Worm (Caenorhabditis elegans) whole organism, mixed stage, embryonic: ENCODE results near the gene lgc-30.

ENCODE experiments used
- blmp-1 ChIP-seq: fragments of 150-350 bp; optimal IDR thresholded peaks from 2 replicates; lab custom pipeline; 2014; ENCODE audit warnings: missing biosample characterization, missing genetic modification characterization
- ces-1 ChIP-seq: fragments of 150-350 bp; optimal IDR thresholded peaks from 2 replicates; lab custom pipeline; 2014; ENCODE audit warnings: missing biosample characterization, missing genetic modification reagents, missing genetic modification characterization
- mab-5 ChIP-seq: fragments of 150-350 bp; optimal IDR thresholded peaks from 2 replicates; lab custom pipeline; 2014; ENCODE audit warnings: missing biosample characterization, missing genetic modification characterization
- mls-2 ChIP-seq: sonication (generic microtip); optimal IDR thresholded peaks from 2 replicates; lab custom pipeline; 2016; ENCODE audit warnings: mild to moderate bottlenecking, missing genetic modification characterization, moderate library complexity, missing compliant biosample characterization

ce11 chrIV:935725-936124, 11.0 kb downstream of the lgc-30 start, which contains the start of gene F58H7.1:
- no peak for TF ChIP-seq blmp-1 (tag; lab: Kevin White, UChicago)
- TF ChIP-seq mab-5 (tag; lab: Kevin White, UChicago), result no peak
- TF ChIP-seq mls-2 (tag; lab: Kevin White, UChicago), result no peak
- TF ChIP-seq ces-1, result no peak
